Worm (Caenorhabditis elegans): ENCODE results near the gene gly-6.

DNA sequence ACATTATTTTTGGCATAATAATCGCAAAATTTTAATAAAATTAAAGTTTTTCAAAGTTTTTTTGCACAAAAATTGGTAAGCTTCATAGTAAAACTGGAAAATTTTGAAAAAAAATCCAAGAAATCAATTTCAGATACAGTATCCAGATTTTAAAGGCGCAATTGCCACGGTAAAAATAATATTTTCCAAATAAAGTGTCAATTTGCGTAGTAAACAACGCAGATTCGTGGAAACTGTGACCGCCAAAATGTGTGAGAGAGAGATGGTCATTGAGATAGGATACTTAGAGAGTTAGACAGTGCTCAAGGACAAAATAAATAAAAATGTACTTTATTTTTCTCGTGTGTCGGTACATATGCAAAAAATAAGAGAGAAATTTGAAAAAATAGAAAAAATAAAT lies 28.2 kb downstream of the gly-6 start:
- no peak for TF ChIP-seq him-1 (tag; optimal IDR thresholded peaks at IDR 0.05)
- no peak for TF ChIP-seq dao-5 (tag; optimal IDR thresholded peaks at IDR 0.05)

Data from whole organism, L4/young adult.